Worm (Caenorhabditis elegans): Measurements from ENCODE around the gene Y43B11AL.1.

Gene Y43B11AL.1

ce11 chrIV:7049672-7050206 is 15.4 kb upstream of the Y43B11AL.1 start, which contains the start of gene nhr-105 (continued):
- peak; percentile 88 for TF ChIP-seq nhr-71 (tag; optimal IDR thresholded peaks at IDR 0.05)
- no peak for TF ChIP-seq fkh-4 (tag; optimal IDR thresholded peaks at IDR 0.05; ENCODE audit: borderline replicate concordance)
- no peak for TF ChIP-seq mab-9 (GFP tag; IDR thresholded peaks at IDR 0.05)
- no peak for TF ChIP-seq lin-15B (tag; optimal IDR thresholded peaks at IDR 0.05)
- no peak for TF ChIP-seq ceh-90 (tag; optimal IDR thresholded peaks at IDR 0.05)
- TF ChIP-seq efl-1 (optimal IDR thresholded peaks at IDR 0.05) = peak; percentile 8 to 41
- TF ChIP-seq efl-1 (GFP tag; optimal IDR thresholded peaks at IDR 0.05 in 1 of 2) = no peak
- no peak for TF ChIP-seq ceh-8 (GFP tag; optimal IDR thresholded peaks at IDR 0.05)
- no peak for TF ChIP-seq aly-2 (tag; optimal IDR thresholded peaks at IDR 0.05)
- TF ChIP-seq tlp-1 (tag; optimal IDR thresholded peaks at IDR 0.05) = no peak
- peak; percentile 70 for TF ChIP-seq elt-2 (tag; optimal IDR thresholded peaks at IDR 0.05)
- TF ChIP-seq C04F5.9 (tag; optimal IDR thresholded peaks at IDR 0.05) = no peak
- TF ChIP-seq snu-23 (GFP tag; optimal IDR thresholded peaks at IDR 0.05) = peak; percentile 79
- peak; percentile 26 for TF ChIP-seq nhr-237 (tag; optimal IDR thresholded peaks at IDR 0.05)
- peak; percentile 73 for TF ChIP-seq grh-1 (GFP tag; IDR thresholded peaks at IDR 0.05)
- no peak for TF ChIP-seq fkh-10 (GFP tag; optimal IDR thresholded peaks at IDR 0.05)
- TF ChIP-seq unc-30 (tag; optimal IDR thresholded peaks at IDR 0.05) = no peak
- peak; percentile 38 to 61 for TF ChIP-seq lsy-2 (tag; optimal IDR thresholded peaks at IDR 0.05)
- no peak for TF ChIP-seq zip-4 (GFP tag; optimal IDR thresholded peaks at IDR 0.05)
- TF ChIP-seq nhr-77 (tag; optimal IDR thresholded peaks at IDR 0.05) = no peak
- no peak for TF ChIP-seq ces-1 (GFP tag; optimal IDR thresholded peaks at IDR 0.05)
- no peak for TF ChIP-seq nhr-84 (tag; optimal IDR thresholded peaks at IDR 0.05)
- TF ChIP-seq swsn-7 (tag; optimal IDR thresholded peaks at IDR 0.05) = peak; percentile 42
- peak; percentile 36 for TF ChIP-seq sup-37 (GFP tag; optimal IDR thresholded peaks at IDR 0.05)
- no peak for TF ChIP-seq efl-3 (GFP tag; optimal IDR thresholded peaks at IDR 0.05)
- no peak for TF ChIP-seq ceh-63 (GFP tag; optimal IDR thresholded peaks at IDR 0.05)

DNA sequence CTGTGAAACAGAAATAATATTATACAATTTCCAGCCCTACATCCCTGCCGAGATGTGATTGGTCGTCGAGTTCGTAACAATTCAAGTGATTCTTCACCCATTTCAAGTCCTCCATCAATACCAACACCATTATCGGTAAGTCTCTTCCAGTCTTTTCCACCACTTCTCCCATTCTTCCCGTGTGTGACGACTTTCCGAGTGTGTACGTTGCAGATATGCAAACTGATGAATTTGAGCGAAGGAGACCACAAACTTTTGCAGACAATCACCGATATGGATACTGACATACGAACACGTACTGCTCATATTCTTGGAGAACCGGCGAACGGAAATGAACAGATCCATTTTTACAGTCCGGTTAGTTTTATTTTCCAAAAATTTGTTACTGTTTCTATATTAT is 13.6 kb upstream of the Y43B11AL.1 start:
- TF ChIP-seq tlp-1 (tag; optimal IDR thresholded peaks at IDR 0.05) (no peak), tbx-2 (tag; optimal IDR thresholded peaks at IDR 0.05) (no peak), lin-35 (GFP tag; optimal IDR thresholded peaks at IDR 0.05) (no peak), alr-1 (tag; optimal IDR thresholded peaks at IDR 0.05; ENCODE audit: borderline replicate concordance) (no peak), nhr-85 (tag) (peak; percentile 4), ztf-11 (tag; optimal IDR thresholded peaks at IDR 0.05) (no peak), mep-1 (tag; optimal IDR thresholded peaks at IDR 0.05) (no peak), egl-27 (tag; optimal IDR thresholded peaks at IDR 0.05) (no peak), grh-1 (GFP tag; IDR thresholded peaks at IDR 0.05) (0 out of 2 replicates have a peak, but pooled peaks have one; percentile 4)

DNA sequence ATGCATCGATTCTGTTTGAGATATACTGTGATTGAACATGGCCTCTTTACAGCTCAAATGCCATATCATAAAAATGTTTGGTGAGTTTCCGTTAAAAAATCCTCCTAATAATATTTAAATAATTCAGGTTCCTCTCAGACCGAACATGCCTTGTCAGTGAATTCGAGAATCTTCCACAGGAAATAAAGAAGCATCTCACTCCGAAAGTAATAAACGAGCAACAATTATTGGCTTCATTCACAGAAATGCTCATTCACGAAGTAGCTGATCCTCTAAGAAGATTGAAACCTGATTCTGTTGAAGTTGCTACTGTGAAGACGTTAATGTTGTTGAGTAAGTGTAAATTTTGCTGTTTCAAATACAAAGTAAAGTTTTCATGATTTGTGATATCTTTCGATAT is 13.0 kb upstream of the Y43B11AL.1 start:
- TF ChIP-seq unc-130 (tag; optimal IDR thresholded peaks at IDR 0.05) (no peak), Y116A8C.19 (tag; optimal IDR thresholded peaks at IDR 0.05; ENCODE audit: borderline replicate concordance) (no peak), nhr-85 (tag) (no peak), nhr-90 (tag; optimal IDR thresholded peaks at IDR 0.05; ENCODE audit: poor library complexity) (no peak), nhr-11 (tag; optimal IDR thresholded peaks at IDR 0.05) (no peak), lin-39 (tag; optimal IDR thresholded peaks at IDR 0.05) (no peak), ztf-11 (tag; optimal IDR thresholded peaks at IDR 0.05) (no peak), ama-1 (optimal IDR thresholded peaks at IDR 0.05) (no peak), ceh-90 (tag; optimal IDR thresholded peaks at IDR 0.05) (no peak), ztf-4 (tag; optimal IDR thresholded peaks at IDR 0.05) (no peak), unc-98 (GFP tag; IDR thresholded peaks at IDR 0.05) (no peak), efl-3 (GFP tag; optimal IDR thresholded peaks at IDR 0.05) (no peak), sox-4 (tag; optimal IDR thresholded peaks at IDR 0.05) (no peak), skn-1 (tag; optimal IDR thresholded peaks at IDR 0.05) (no peak), F16B12.6 (tag; optimal IDR thresholded peaks at IDR 0.05) (no peak), elt-2 (tag; optimal IDR thresholded peaks at IDR 0.05) (no peak), nhr-28 (tag; optimal IDR thresholded peaks at IDR 0.05) (no peak), egl-27 (tag; optimal IDR thresholded peaks at IDR 0.05) (no peak), rnt-1 (tag; optimal IDR thresholded peaks at IDR 0.05) (no peak)

All from whole organism, L1 larva.